Fruit fly (Drosophila melanogaster) whole organism, prepupa: ENCODE measurements around the gene fru.

Experiments used
- Blimp-1 ChIP-seq: fragments of 200-800 bp; sonication (Bioruptor generic); optimal IDR thresholded peaks from 3 replicates; lab custom pipeline; 2017; ENCODE audit warnings: missing biosample characterization, missing genetic modification characterization, mild to moderate bottlenecking, moderate library complexity, missing genetic modification reagents
- CG10631 ChIP-seq: fragments of 200-800 bp; sonication (Bioruptor generic); optimal IDR thresholded peaks from 2 replicates; lab custom pipeline; 2016; ENCODE audit warnings: missing biosample characterization, missing genetic modification characterization
- CG11294 ChIP-seq: fragments of 200-800 bp; sonication (Bioruptor generic); IDR thresholded peaks from 2 replicates; pipeline ENCODE4 v1.3.6; 2022; ENCODE audit warnings: missing biosample characterization, missing genetic modification characterization
- CG11762 ChIP-seq: fragments of 200-800 bp; sonication (Bioruptor generic); optimal IDR thresholded peaks from 3 replicates; lab custom pipeline; 2016; ENCODE audit warnings: missing biosample characterization, missing genetic modification characterization; ENCODE audit not compliant: insufficient read depth
- CG11902 ChIP-seq: fragments of 200-800 bp; sonication (Bioruptor generic); optimal IDR thresholded peaks from 3 replicates; lab custom pipeline; 2016; ENCODE audit warnings: missing biosample characterization, missing genetic modification characterization
- CG1621 ChIP-seq: fragments of 200-800 bp; sonication (Bioruptor generic); optimal IDR thresholded peaks from 3 replicates; lab custom pipeline; 2018; ENCODE audit warnings: missing biosample characterization, mild to moderate bottlenecking, missing genetic modification characterization
- CG16779 ChIP-seq: fragments of 200-800 bp; sonication (Bioruptor generic); optimal IDR thresholded peaks from 3 replicates; lab custom pipeline; 2017; ENCODE audit warnings: missing biosample characterization, mild to moderate bottlenecking, missing genetic modification characterization
- CG31627 ChIP-seq: fragments of 200-800 bp; sonication (Bioruptor generic); optimal IDR thresholded peaks from 3 replicates; lab custom pipeline; 2016; ENCODE audit warnings: missing biosample characterization, missing genetic modification characterization
- CG32006 ChIP-seq: fragments of 200-800 bp; sonication (Bioruptor generic); optimal IDR thresholded peaks from 3 replicates; lab custom pipeline; 2017; ENCODE audit warnings: missing biosample characterization, mild to moderate bottlenecking, missing genetic modification characterization
- CG34406 ChIP-seq: fragments of 200-800 bp; sonication (Bioruptor generic); optimal IDR thresholded peaks from 3 replicates; lab custom pipeline; 2016; ENCODE audit warnings: missing biosample characterization, missing genetic modification characterization
- CG3919 ChIP-seq: fragments of 200-800 bp; sonication (Bioruptor generic); optimal IDR thresholded peaks from 3 replicates; lab custom pipeline; 2016; ENCODE audit warnings: missing biosample characterization, missing genetic modification characterization
- CG4318 ChIP-seq: fragments of 200-800 bp; sonication (Bioruptor generic); optimal IDR thresholded peaks from 3 replicates; lab custom pipeline; 2017; ENCODE audit warnings: missing biosample characterization, mild to moderate bottlenecking, missing genetic modification characterization
- CG6792 ChIP-seq: fragments of 200-800 bp; sonication (Bioruptor generic); optimal IDR thresholded peaks from 3 replicates; lab custom pipeline; 2016; ENCODE audit warnings: missing biosample characterization, missing genetic modification characterization
- CG6808 ChIP-seq: fragments of 200-800 bp; sonication (Bioruptor generic); optimal IDR thresholded peaks from 3 replicates; lab custom pipeline; 2017; ENCODE audit warnings: missing biosample characterization, missing genetic modification characterization, mild to moderate bottlenecking, moderate library complexity, missing genetic modification reagents
- CG6854 ChIP-seq: fragments of 200-800 bp; sonication (Bioruptor generic); optimal IDR thresholded peaks from 2 replicates; lab custom pipeline; 2017; ENCODE audit warnings: missing biosample characterization, mild to moderate bottlenecking, missing genetic modification characterization
- CG7368 ChIP-seq: fragments of 200-800 bp; sonication (Bioruptor generic); optimal IDR thresholded peaks from 3 replicates; lab custom pipeline; 2016; ENCODE audit warnings: missing biosample characterization, missing genetic modification characterization
- CG8119 ChIP-seq: fragments of 200-800 bp; sonication (Bioruptor generic); IDR thresholded peaks from 3 replicates; pipeline ENCODE4 v1.3.6; 2022; ENCODE audit warnings: missing biosample characterization, missing genetic modification characterization
- CG8319 ChIP-seq: fragments of 200-800 bp; sonication (Bioruptor generic); optimal IDR thresholded peaks from 3 replicates; lab custom pipeline; 2016; ENCODE audit warnings: missing biosample characterization, missing genetic modification characterization
- CG8632 ChIP-seq: fragments of 200-800 bp; sonication (Bioruptor generic); optimal IDR thresholded peaks from 3 replicates; lab custom pipeline; 2016; ENCODE audit warnings: missing biosample characterization, missing genetic modification characterization
- CG9139 ChIP-seq: fragments of 200-800 bp; sonication (Bioruptor generic); optimal IDR thresholded peaks from 3 replicates; lab custom pipeline; 2017; ENCODE audit warnings: missing biosample characterization, mild to moderate bottlenecking, missing genetic modification characterization
- Eip75B ChIP-seq: fragments of 200-800 bp; sonication (Bioruptor generic); optimal IDR thresholded peaks from 3 replicates; lab custom pipeline; 2016; ENCODE audit warnings: missing biosample characterization, missing genetic modification characterization
- Eip78C ChIP-seq: fragments of 200-800 bp; sonication (Bioruptor generic); peaks from one replicate; lab custom pipeline; 2016; ENCODE audit warnings: missing biosample characterization, missing genetic modification characterization
- Eip93F ChIP-seq: fragments of 200-800 bp; sonication (Bioruptor generic); optimal IDR thresholded peaks from 2 replicates; lab custom pipeline; 2016; ENCODE audit warnings: missing biosample characterization, mild to moderate bottlenecking, missing genetic modification characterization
- Ets96B ChIP-seq: fragments of 200-800 bp; optimal IDR thresholded peaks from 2 replicates; lab custom pipeline; 2019; ENCODE audit warnings: missing biosample characterization, mild to moderate bottlenecking, missing genetic modification characterization, moderate library complexity
- Gug ChIP-seq: fragments of 200-800 bp; sonication (Bioruptor generic); IDR thresholded peaks from 2 replicates; pipeline ENCODE4 v1.3.6; 2022; ENCODE audit warnings: missing biosample characterization, missing genetic modification characterization
- Hr38 ChIP-seq: sonication (Bioruptor generic); optimal IDR thresholded peaks from 2 replicates; lab custom pipeline; 2016; ENCODE audit warnings: missing biosample characterization, missing genetic modification characterization
- Hr39 ChIP-seq: fragments of 200-800 bp; sonication (Bioruptor generic); optimal IDR thresholded peaks from 2 replicates; lab custom pipeline; 2016; ENCODE audit warnings: missing biosample characterization, missing genetic modification characterization
- Hr4 ChIP-seq: fragments of 200-800 bp; sonication (Bioruptor generic); optimal IDR thresholded peaks from 3 replicates; lab custom pipeline; 2016; ENCODE audit warnings: missing biosample characterization, missing genetic modification characterization
- Met ChIP-seq: fragments of 200-800 bp; sonication (Bioruptor generic); optimal IDR thresholded peaks from 3 replicates; lab custom pipeline; 2016; ENCODE audit warnings: missing biosample characterization, missing genetic modification characterization
- OdsH ChIP-seq: fragments of 200-800 bp; sonication (Bioruptor generic); optimal IDR thresholded peaks from 3 replicates; lab custom pipeline; 2016; ENCODE audit warnings: missing biosample characterization, missing genetic modification characterization
- Smox ChIP-seq: fragments of 200-800 bp; sonication (Bioruptor generic); optimal IDR thresholded peaks from 3 replicates; lab custom pipeline; 2016; ENCODE audit warnings: missing biosample characterization, missing genetic modification characterization
- Sox15 ChIP-seq: fragments of 200-800 bp; sonication (Bioruptor generic); optimal IDR thresholded peaks from 3 replicates; lab custom pipeline; 2016; ENCODE audit warnings: missing biosample characterization, missing genetic modification characterization
- cyc ChIP-seq: fragments of 200-800 bp; sonication (Bioruptor generic); optimal IDR thresholded peaks from 3 replicates; lab custom pipeline; 2016; ENCODE audit warnings: missing biosample characterization, missing genetic modification characterization
- dac ChIP-seq: fragments of 200-800 bp; sonication (Bioruptor generic); optimal IDR thresholded peaks from 2 replicates; lab custom pipeline; 2017; ENCODE audit warnings: missing biosample characterization, mild to moderate bottlenecking, missing genetic modification characterization
- dsx ChIP-seq: fragments of 200-800 bp; optimal IDR thresholded peaks from 3 replicates; lab custom pipeline; 2019; ENCODE audit warnings: missing biosample characterization, mild to moderate bottlenecking, missing genetic modification characterization, moderate library complexity; ENCODE audit not compliant: poor library complexity, severe bottlenecking
- eg ChIP-seq: fragments of 200-800 bp; sonication (Bioruptor generic); IDR thresholded peaks from 3 replicates; pipeline ENCODE4 v1.3.6; 2022; ENCODE audit warnings: missing biosample characterization, missing genetic modification characterization
- esn ChIP-seq: fragments of 200-800 bp; sonication (Bioruptor generic); optimal IDR thresholded peaks from 2 replicates; lab custom pipeline; 2016; ENCODE audit warnings: missing biosample characterization, mild to moderate bottlenecking, missing genetic modification characterization, moderate library complexity
- fd59A ChIP-seq: fragments of 200-800 bp; sonication (Bioruptor generic); optimal IDR thresholded peaks from 2 replicates; lab custom pipeline; 2017; ENCODE audit warnings: missing biosample characterization, mild to moderate bottlenecking, missing genetic modification characterization, missing genetic modification reagents
- fd85E ChIP-seq: fragments of 200-800 bp; sonication (Bioruptor generic); optimal IDR thresholded peaks from 3 replicates; lab custom pipeline; 2016; ENCODE audit warnings: missing biosample characterization, missing genetic modification characterization
- salr ChIP-seq, 2 experiments: fragments of 200-800 bp; sonication (Bioruptor generic); optimal IDR thresholded peaks; 3 replicates each; lab custom pipeline; 2016 to 2018; ENCODE audit warnings: missing biosample characterization in 2 of 2, missing genetic modification characterization in 2 of 2, mild to moderate bottlenecking in 1 of 2
- spab ChIP-seq: fragments of 200-800 bp; sonication (Bioruptor generic); optimal IDR thresholded peaks from 2 replicates; lab custom pipeline; 2017; ENCODE audit warnings: missing biosample characterization, mild to moderate bottlenecking, missing genetic modification characterization, missing genetic modification reagents
- ss ChIP-seq, 2 experiments: fragments of 200-800 bp; sonication (Bioruptor generic); optimal IDR thresholded peaks; 2 replicates in 1 of 2; 3 replicates in 1 of 2; lab custom pipeline; 2017 to 2018; ENCODE audit warnings: mild to moderate bottlenecking in 2 of 2, missing biosample characterization in 2 of 2, missing genetic modification characterization in 2 of 2, moderate library complexity in 1 of 2
- svp ChIP-seq: fragments of 200-800 bp; sonication (Bioruptor generic); peaks from one replicate; lab custom pipeline; 2016; ENCODE audit warnings: missing biosample characterization, missing genetic modification characterization
- topi ChIP-seq: fragments of 200-800 bp; sonication (Bioruptor generic); optimal IDR thresholded peaks from 3 replicates; lab custom pipeline; 2016; ENCODE audit warnings: missing biosample characterization, missing genetic modification characterization
- vri ChIP-seq: fragments of 200-800 bp; sonication (Bioruptor generic); optimal IDR thresholded peaks from 3 replicates; lab custom pipeline; 2016; ENCODE audit warnings: missing biosample characterization, mild to moderate bottlenecking, missing genetic modification characterization

fru gene

DNA sequence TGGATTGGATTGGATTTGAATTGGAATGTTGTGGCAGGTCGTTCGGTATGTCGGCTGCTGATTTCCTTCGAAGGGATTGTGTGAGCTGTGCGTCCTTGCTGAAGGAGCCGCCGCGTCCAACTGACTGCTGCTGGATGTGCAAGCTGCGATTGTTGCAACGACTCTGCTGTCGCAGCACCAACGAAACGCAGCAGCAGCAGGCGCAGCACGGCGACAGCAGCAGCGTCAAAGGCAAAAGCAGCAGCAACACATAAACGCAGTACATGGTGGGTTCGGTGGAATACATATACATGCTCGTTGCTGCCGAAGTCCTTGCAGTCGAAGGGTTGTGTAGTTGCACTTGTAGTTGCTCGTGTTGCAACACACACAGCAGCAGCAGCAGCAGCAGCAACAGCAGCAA lies at the start of gene fru:
fru (minus strand) TSS at position 101 of the 400 bp plus-strand sequence.
- TF ChIP-seq topi (no peak), CG3919 (GFP tag; lab: Kevin White, UChicago) (no peak), vri (GFP tag; lab: Kevin White, UChicago) (no peak), esn (no peak), Smox (GFP tag; lab: Kevin White, UChicago) (no peak), dac (GFP tag; lab: Kevin White, UChicago) (no peak), Gug (GFP tag; lab: Robert Waterston, UW) (no peak), CG11294 (GFP tag; lab: Robert Waterston, UW) (no peak), spab (GFP tag; lab: Kevin White, UChicago) (no peak), CG31627 (GFP tag; lab: Kevin White, UChicago) (no peak), eg (GFP tag; lab: Robert Waterston, UW) (no peak), Blimp-1 (GFP tag; lab: Kevin White, UChicago) (no peak)

DNA sequence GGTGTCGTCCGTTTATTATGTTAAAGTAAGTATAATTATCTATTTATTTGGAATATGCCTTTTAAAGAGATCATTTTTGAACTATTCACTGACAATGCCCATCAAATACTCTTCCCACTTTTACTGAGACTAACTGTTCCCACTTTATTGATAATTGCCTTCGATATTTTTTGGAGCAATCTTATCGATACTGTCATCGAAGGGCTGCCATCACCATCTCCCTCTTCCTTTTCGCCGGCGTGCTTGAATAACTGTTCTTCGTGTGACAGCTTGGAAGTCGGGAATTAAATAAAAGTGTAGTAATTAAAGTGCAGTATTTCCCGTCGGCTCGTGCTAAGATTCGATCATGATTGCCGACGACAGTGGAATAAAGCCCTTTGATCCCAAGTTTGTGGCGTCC lies 45.4 kb upstream of the fru start, which contains the start of gene qin:
qin (plus strand) TSS at position 274 of the 400 bp plus-strand sequence.
- no peak for TF ChIP-seq dsx
- TF ChIP-seq Sox15 (GFP tag; lab: Kevin White, UChicago) = no peak
- no peak for TF ChIP-seq eg (GFP tag; lab: Robert Waterston, UW)
- no peak for TF ChIP-seq Eip93F
- TF ChIP-seq esn = no peak

DNA sequence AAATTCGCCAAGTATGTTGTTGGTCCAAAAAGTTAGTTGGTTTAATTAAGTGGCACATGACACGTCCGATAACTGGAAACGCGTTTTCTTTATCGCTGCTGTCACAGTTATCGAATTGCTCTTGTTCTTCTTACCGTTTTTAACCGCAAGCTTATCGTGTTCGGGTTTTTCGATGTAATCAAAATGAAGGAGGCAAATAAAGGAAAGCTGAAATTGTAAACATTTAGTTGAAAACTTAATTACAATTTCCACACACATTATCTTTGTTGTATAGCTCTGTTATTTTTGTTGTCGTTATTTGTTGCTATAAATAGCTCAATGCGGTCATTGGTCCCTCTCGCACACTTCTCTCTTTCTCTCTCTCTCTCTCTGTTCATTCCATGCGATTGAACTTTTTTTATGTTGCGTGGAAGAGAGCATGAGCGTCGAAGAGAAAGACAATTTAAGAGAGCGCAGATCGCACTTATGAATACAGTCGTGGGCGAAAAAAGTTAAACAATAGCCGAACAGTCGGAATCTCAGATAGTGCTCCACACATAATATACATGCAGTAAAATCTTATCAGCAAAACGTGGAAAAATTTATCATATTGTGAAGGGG lies 40.0 kb upstream of the fru start:
- TF ChIP-seq dac (GFP tag; lab: Kevin White, UChicago) (no peak), CG32006 (GFP tag; lab: Kevin White, UChicago) (no peak), Met (GFP tag; lab: Kevin White, UChicago) (peak; percentile 53), fd85E (no peak), CG8319 (GFP tag; lab: Kevin White, UChicago) (no peak), Smox (GFP tag; lab: Kevin White, UChicago) (peak; percentile 39), ss (GFP tag; optimal IDR thresholded peaks at IDR 0.05; lab: Kevin White, UChicago) (no peak), salr (GFP tag; optimal IDR thresholded peaks at IDR 0.05; lab: Kevin White, UChicago) (no peak), CG16779 (tag; lab: Kevin White, UChicago) (peak; percentile 39), Ets96B (tag; lab: Kevin White, UChicago) (no peak), CG8632 (no peak), Gug (GFP tag; lab: Robert Waterston, UW) (no peak), CG1621 (tag; lab: Kevin White, UChicago) (no peak), CG6854 (GFP tag; lab: Kevin White, UChicago) (peak; percentile 10), cyc (GFP tag; lab: Kevin White, UChicago) (no peak), CG31627 (GFP tag; lab: Kevin White, UChicago) (peak; percentile 34), dsx (no peak), fd59A (GFP tag; lab: Kevin White, UChicago) (no peak), OdsH (GFP tag; lab: Kevin White, UChicago) (no peak), svp (GFP tag; lab: Kevin White, UChicago) (no peak), CG8119 (GFP tag; lab: Robert Waterston, UW) (no peak; the same call in 2 of the 3 replicates), spab (GFP tag; lab: Kevin White, UChicago) (no peak), CG11902 (GFP tag; lab: Kevin White, UChicago) (no peak), CG10631 (GFP tag; lab: Kevin White, UChicago) (no peak), CG6808 (GFP tag; lab: Kevin White, UChicago) (no peak), CG11762 (GFP tag; lab: Kevin White, UChicago) (no peak), CG34406 (GFP tag; lab: Kevin White, UChicago) (peak; percentile 23), Eip78C (GFP tag; lab: Kevin White, UChicago) (no peak), CG4318 (GFP tag; lab: Kevin White, UChicago) (no peak), eg (GFP tag; lab: Robert Waterston, UW) (peak; percentile 61; the same call in 2 of the 3 replicates), Hr38 (GFP tag; lab: Kevin White, UChicago) (no peak), topi (peak; percentile 35), Hr39 (GFP tag; lab: Kevin White, UChicago) (peak; percentile 45), CG11294 (GFP tag; lab: Robert Waterston, UW) (no peak), CG7368 (GFP tag; lab: Kevin White, UChicago) (peak; percentile 13), CG6792 (GFP tag; lab: Kevin White, UChicago) (peak; percentile 15), esn (no peak), Eip75B (GFP tag; lab: Kevin White, UChicago) (no peak), Hr4 (GFP tag; lab: Kevin White, UChicago) (peak; percentile 29), Eip93F (no peak), Blimp-1 (GFP tag; lab: Kevin White, UChicago) (no peak), CG3919 (GFP tag; lab: Kevin White, UChicago) (peak; percentile 38), CG9139 (GFP tag; lab: Kevin White, UChicago) (no peak)
